Fruit fly (Drosophila melanogaster) whole organism, pupa: Measurements from ENCODE around the gene CCT7.

Experiments used
- CG10348 ChIP-seq: fragments of 200-800 bp; sonication (Bioruptor generic); IDR thresholded peaks from 2 replicates; pipeline ENCODE4 v1.3.6; 2022; ENCODE audit warnings: missing biosample characterization, missing genetic modification characterization
- CG12605 ChIP-seq: fragments of 200-800 bp; sonication (Bioruptor generic); IDR thresholded peaks from 2 replicates; pipeline ENCODE4 v1.3.6; 2022; ENCODE audit warnings: missing biosample characterization, missing genetic modification characterization
- CG13204 ChIP-seq: fragments of 200-800 bp; sonication (Bioruptor generic); optimal IDR thresholded peaks from 2 replicates; lab custom pipeline; 2018; ENCODE audit warnings: missing biosample characterization, mild to moderate bottlenecking, missing genetic modification characterization, moderate library complexity
- CG14655 ChIP-seq: fragments of 200-800 bp; sonication (Bioruptor generic); optimal IDR thresholded peaks from 3 replicates; lab custom pipeline; 2017; ENCODE audit warnings: mild to moderate bottlenecking, missing biosample characterization, missing genetic modification reagents, missing genetic modification characterization
- CG15710 ChIP-seq: fragments of 200-800 bp; sonication (Bioruptor generic); optimal IDR thresholded peaks from 2 replicates; lab custom pipeline; 2018; ENCODE audit warnings: missing biosample characterization, mild to moderate bottlenecking, missing genetic modification characterization, moderate library complexity
- CG17806 ChIP-seq: fragments of 200-800 bp; sonication (Bioruptor generic); optimal IDR thresholded peaks from 2 replicates; lab custom pipeline; 2018; ENCODE audit warnings: missing biosample characterization, mild to moderate bottlenecking, missing genetic modification characterization, moderate library complexity
- CG32121 ChIP-seq: fragments of 200-800 bp; sonication (Bioruptor generic); IDR thresholded peaks from 2 replicates; pipeline ENCODE4 v1.3.6; 2022; ENCODE audit warnings: missing biosample characterization, missing genetic modification characterization
- CG34367 ChIP-seq: fragments of 200-800 bp; sonication (Bioruptor generic); optimal IDR thresholded peaks from 2 replicates; lab custom pipeline; 2018; ENCODE audit warnings: missing biosample characterization, mild to moderate bottlenecking, missing genetic modification characterization
- CG4496 ChIP-seq: fragments of 200-800 bp; sonication (Bioruptor generic); IDR thresholded peaks from 3 replicates; pipeline ENCODE4 v1.3.6; 2022; ENCODE audit warnings: missing biosample characterization, missing genetic modification characterization
- CG8159 ChIP-seq: fragments of 200-800 bp; sonication (Bioruptor generic); optimal IDR thresholded peaks from 3 replicates; lab custom pipeline; 2018; ENCODE audit warnings: missing biosample characterization, mild to moderate bottlenecking, missing genetic modification characterization, moderate library complexity
- CG8301 ChIP-seq: fragments of 200-800 bp; sonication (Bioruptor generic); optimal IDR thresholded peaks from 2 replicates; lab custom pipeline; 2018; ENCODE audit warnings: missing biosample characterization, mild to moderate bottlenecking, missing genetic modification characterization
- CG9948 ChIP-seq: fragments of 200-800 bp; sonication (Bioruptor generic); optimal IDR thresholded peaks from 2 replicates; lab custom pipeline; 2018; ENCODE audit warnings: missing biosample characterization, mild to moderate bottlenecking, missing genetic modification characterization, moderate library complexity
- D1 ChIP-seq: fragments of 200-800 bp; sonication (Bioruptor generic); optimal IDR thresholded peaks from 2 replicates; lab custom pipeline; 2018; ENCODE audit warnings: missing biosample characterization, mild to moderate bottlenecking, missing genetic modification characterization, moderate library complexity
- EcR ChIP-seq: fragments of 200-800 bp; sonication (Bioruptor generic); optimal IDR thresholded peaks from 3 replicates; lab custom pipeline; 2019; ENCODE audit warnings: missing biosample characterization, missing genetic modification characterization, mild to moderate bottlenecking, moderate library complexity, missing genetic modification reagents
- Ets98B ChIP-seq: fragments of 200-800 bp; sonication (Bioruptor generic); IDR thresholded peaks from 2 replicates; pipeline ENCODE4 v1.3.6; 2022; ENCODE audit warnings: missing biosample characterization, missing genetic modification characterization
- Pif1A ChIP-seq: fragments of 200-800 bp; sonication (Bioruptor generic); optimal IDR thresholded peaks from 3 replicates; lab custom pipeline; 2016; ENCODE audit warnings: missing biosample characterization, missing genetic modification characterization
- Pif1B ChIP-seq: fragments of 200-800 bp; sonication (Bioruptor generic); optimal IDR thresholded peaks from 3 replicates; lab custom pipeline; 2016; ENCODE audit warnings: missing biosample characterization, missing genetic modification characterization
- Snoo ChIP-seq: fragments of 200-800 bp; sonication (Bioruptor generic); optimal IDR thresholded peaks from 3 replicates; lab custom pipeline; 2017; ENCODE audit warnings: missing biosample characterization, mild to moderate bottlenecking, missing genetic modification characterization, inconsistent platforms
- fd96Ca ChIP-seq: fragments of 200-800 bp; sonication (Bioruptor generic); IDR thresholded peaks from 3 replicates; pipeline ENCODE4 v1.3.6; 2022; ENCODE audit warnings: missing biosample characterization, missing genetic modification characterization
- gl ChIP-seq: fragments of 200-800 bp; sonication (Bioruptor generic); optimal IDR thresholded peaks from 2 replicates; lab custom pipeline; 2018; ENCODE audit warnings: missing biosample characterization, mild to moderate bottlenecking, missing genetic modification characterization
- rn ChIP-seq: fragments of 200-800 bp; sonication (Bioruptor generic); IDR thresholded peaks from 2 replicates; pipeline ENCODE4 v1.3.6; 2022; ENCODE audit warnings: missing biosample characterization, missing genetic modification characterization

CCT7 gene

dm6 chr3R:8810397-8811184, 9.2 kb downstream of the CCT7 start:
- peak; percentile 85 for TF ChIP-seq D1 (tag; lab: Kevin White, UChicago)
- TF ChIP-seq CG12605: peak; percentile 36; the same call in 1 of the 2 replicates
- TF ChIP-seq CG10348 (GFP tag; lab: Robert Waterston, UW): no peak
- peak; percentile 20 for TF ChIP-seq CG4496 (GFP tag; lab: Robert Waterston, UW)
- TF ChIP-seq CG8159 (tag; lab: Kevin White, UChicago): peak; percentile 32
- TF ChIP-seq Ets98B: peak; percentile 54
- TF ChIP-seq rn: peak; percentile 39; the same call in 1 of the 2 replicates
- TF ChIP-seq CG15710: peak; percentile 41
- TF ChIP-seq Pif1A (GFP tag; lab: Kevin White, UChicago): peak; percentile 72
- TF ChIP-seq EcR (GFP tag; lab: Kevin White, UChicago): peak; percentile 15
- TF ChIP-seq CG13204 (GFP tag; lab: Kevin White, UChicago): peak; percentile 28
- TF ChIP-seq CG8301 (tag; lab: Kevin White, UChicago): no peak
- TF ChIP-seq CG14655 (GFP tag; lab: Kevin White, UChicago): peak; percentile 85
- TF ChIP-seq fd96Ca (GFP tag; lab: Robert Waterston, UW): 0 out of 3 replicates have a peak, but pooled peaks have one; percentile 26
- peak; percentile 15 for TF ChIP-seq Pif1B (GFP tag; lab: Kevin White, UChicago)
- TF ChIP-seq CG32121 (GFP tag; lab: Robert Waterston, UW): peak; percentile 46
- peak; percentile 23 for TF ChIP-seq gl
- TF ChIP-seq Snoo (tag; lab: Kevin White, UChicago): no peak
- TF ChIP-seq CG17806 (tag; lab: Kevin White, UChicago): peak; percentile 85
- TF ChIP-seq CG34367 (tag; lab: Kevin White, UChicago): peak; percentile 7
- peak; percentile 87 for TF ChIP-seq CG9948 (tag; lab: Kevin White, UChicago)

- TF ChIP-seq CG12605 (peak; percentile 98), EcR (GFP tag; lab: Kevin White, UChicago) (peak; percentile 85), Ets98B (peak; percentile 99), CG9948 (tag; lab: Kevin White, UChicago) (peak; percentile 99), Pif1B (GFP tag; lab: Kevin White, UChicago) (peak; percentile 99), CG32121 (GFP tag; lab: Robert Waterston, UW) (peak; percentile 99), rn (peak; percentile 98), CG34367 (tag; lab: Kevin White, UChicago) (peak; percentile 99), Snoo (tag; lab: Kevin White, UChicago) (peak; percentile 96), CG8301 (tag; lab: Kevin White, UChicago) (peak; percentile 99), CG15710 (peak; percentile 99), Pif1A (GFP tag; lab: Kevin White, UChicago) (peak; percentile 99), gl (peak; percentile 96), CG14655 (GFP tag; lab: Kevin White, UChicago) (peak; percentile 99), fd96Ca (GFP tag; lab: Robert Waterston, UW) (peak; percentile 99), CG13204 (GFP tag; lab: Kevin White, UChicago) (peak; percentile 95), D1 (tag; lab: Kevin White, UChicago) (peak; percentile 98), CG8159 (tag; lab: Kevin White, UChicago) (peak; percentile 99), CG4496 (GFP tag; lab: Robert Waterston, UW) (peak; percentile 99), CG10348 (GFP tag; lab: Robert Waterston, UW) (peak; percentile 98), CG17806 (tag; lab: Kevin White, UChicago) (peak; percentile 99)
These were observed 10.1 kb downstream of the CCT7 start for dm6 chr3R:8811323-8811936.

dm6 chr3R:8812342-8812966, 11.1 kb downstream of the CCT7 start:
- peak; percentile 70 for TF ChIP-seq CG34367 (tag; lab: Kevin White, UChicago)
- peak; percentile 82 for TF ChIP-seq CG17806 (tag; lab: Kevin White, UChicago)
- TF ChIP-seq CG10348 (GFP tag; lab: Robert Waterston, UW): 0 out of 2 replicates have a peak, but pooled peaks have one; percentile 31
- TF ChIP-seq CG14655 (GFP tag; lab: Kevin White, UChicago): peak; percentile 80
- peak; percentile 94; the same call in 2 of the 3 replicates for TF ChIP-seq fd96Ca (GFP tag; lab: Robert Waterston, UW)
- peak; percentile 57 for TF ChIP-seq gl
- peak; percentile 14 for TF ChIP-seq CG13204 (GFP tag; lab: Kevin White, UChicago)
- TF ChIP-seq rn: peak; percentile 89
- peak; percentile 90 for TF ChIP-seq CG8301 (tag; lab: Kevin White, UChicago)
- peak; percentile 63 for TF ChIP-seq CG9948 (tag; lab: Kevin White, UChicago)
- TF ChIP-seq CG12605: peak; percentile 87
- peak; percentile 83 for TF ChIP-seq CG15710
- TF ChIP-seq Ets98B: peak; percentile 93
- peak; percentile 96 for TF ChIP-seq CG4496 (GFP tag; lab: Robert Waterston, UW)
- TF ChIP-seq CG32121 (GFP tag; lab: Robert Waterston, UW): peak; percentile 92
- peak; percentile 54 for TF ChIP-seq EcR (GFP tag; lab: Kevin White, UChicago)
- TF ChIP-seq Snoo (tag; lab: Kevin White, UChicago): peak; percentile 44
- TF ChIP-seq CG8159 (tag; lab: Kevin White, UChicago): peak; percentile 83
- TF ChIP-seq Pif1A (GFP tag; lab: Kevin White, UChicago): peak; percentile 81
- TF ChIP-seq Pif1B (GFP tag; lab: Kevin White, UChicago): peak; percentile 87
- TF ChIP-seq D1 (tag; lab: Kevin White, UChicago): peak; percentile 61

- TF ChIP-seq CG14655 (GFP tag; lab: Kevin White, UChicago): no peak
- no peak for TF ChIP-seq EcR (GFP tag; lab: Kevin White, UChicago)
- no peak for TF ChIP-seq CG15710
- no peak for TF ChIP-seq CG13204 (GFP tag; lab: Kevin White, UChicago)
- TF ChIP-seq rn: no peak
- TF ChIP-seq, all 21 proteins: peak for 0
These were observed 11.8 kb downstream of the CCT7 start, which contains the start of gene CG9837 for dm6 chr3R:8813164-8813629. Gene CG9837 (minus strand): TSS chr3R:8813579.
